Worm (Caenorhabditis elegans): ENCODE results near the gene F19C6.2.

F19C6.2 gene

ce11 chrX:9999599-10000201 is 1.0 kb upstream of the F19C6.2 start:
- TF ChIP-seq R02D3.7 (tag; optimal IDR thresholded peaks at IDR 0.05) (no peak), nhr-41 (GFP tag; IDR thresholded peaks at IDR 0.05) (no peak), zfp-2 (tag; optimal IDR thresholded peaks at IDR 0.05) (no peak), hif-1 (tag; optimal IDR thresholded peaks at IDR 0.05) (peak in 1 of 2 experiments; percentile 75), nhr-237 (tag; optimal IDR thresholded peaks at IDR 0.05) (no peak), zip-11 (GFP tag; IDR thresholded peaks at IDR 0.05) (no peak), duxl-1 (tag; optimal IDR thresholded peaks at IDR 0.05; ENCODE audit: poor library complexity) (no peak), gei-8 (GFP tag; optimal IDR thresholded peaks at IDR 0.05) (no peak), spr-1 (tag; optimal IDR thresholded peaks at IDR 0.05) (peak; percentile 11), T20F7.1 (GFP tag; optimal IDR thresholded peaks at IDR 0.05) (peak; percentile 57), T26A8.4 (GFP tag; IDR thresholded peaks at IDR 0.05) (peak; percentile 54; the same call in 1 of the 2 replicates), tag-97 (GFP tag; IDR thresholded peaks at IDR 0.05) (no peak), ceh-82 (tag; optimal IDR thresholded peaks at IDR 0.05) (no peak), ama-1 (optimal IDR thresholded peaks at IDR 0.05) (no peak), attf-4 (tag; optimal IDR thresholded peaks at IDR 0.05) (no peak), fkh-10 (GFP tag; optimal IDR thresholded peaks at IDR 0.05) (no peak), lim-7 (GFP tag; IDR thresholded peaks at IDR 0.05) (no peak), rbr-2 (tag; optimal IDR thresholded peaks at IDR 0.05) (peak; percentile 63), nhr-102 (tag; optimal IDR thresholded peaks at IDR 0.05) (no peak), saeg-2 (GFP tag; IDR thresholded peaks at IDR 0.05) (peak; percentile 59; the same call in 1 of the 2 replicates), aha-1 (tag) (peak; percentile 87), ceh-44 (GFP tag; IDR thresholded peaks at IDR 0.05) (no peak), lsy-2 (tag; optimal IDR thresholded peaks at IDR 0.05) (peak in 1 of 2 experiments; percentile 63), snpc-1.2 (GFP tag; IDR thresholded peaks at IDR 0.05) (no peak), dmd-6 (GFP tag; IDR thresholded peaks at IDR 0.05) (peak; percentile 70), hmg-1.1 (GFP tag; IDR thresholded peaks at IDR 0.05) (peak; percentile 87), set-16 (GFP tag; IDR thresholded peaks at IDR 0.05) (peak; percentile 100), cey-2 (tag; optimal IDR thresholded peaks at IDR 0.05; ENCODE audit: borderline replicate concordance, insufficient read depth) (no peak), lin-1 (GFP tag; IDR thresholded peaks at IDR 0.05) (peak; percentile 84; the same call in 1 of the 2 replicates), ceh-32 (tag; optimal IDR thresholded peaks at IDR 0.05; ENCODE audit: poor library complexity) (no peak), Y5F2A.4 (GFP tag; optimal IDR thresholded peaks at IDR 0.05) (peak; percentile 49), fos-1 (tag; optimal IDR thresholded peaks at IDR 0.05) (no peak), pqm-1 (tag; optimal IDR thresholded peaks at IDR 0.05) (no peak), zag-1 (tag; optimal IDR thresholded peaks at IDR 0.05) (no peak), daf-19 (GFP tag; conservative IDR thresholded peaks at IDR 0.05) (no peak), sdz-12 (GFP tag; optimal IDR thresholded peaks at IDR 0.05) (no peak), nhr-11 (tag; optimal IDR thresholded peaks at IDR 0.05) (no peak), nhr-10 (tag; optimal IDR thresholded peaks at IDR 0.05) (no peak), zip-2 (tag; optimal IDR thresholded peaks at IDR 0.05) (no peak), madf-5 (GFP tag; IDR thresholded peaks at IDR 0.05) (no peak), ZK337.2 (GFP tag; IDR thresholded peaks at IDR 0.05) (0 out of 2 replicates have a peak, but pooled peaks have one; percentile 10), pha-4 (GFP tag; IDR thresholded peaks at IDR 0.05) (peak; percentile 72; the same call in 1 of the 2 replicates), pha-4 (tag; optimal IDR thresholded peaks at IDR 0.05) (no peak), hlh-11 (tag; optimal IDR thresholded peaks at IDR 0.05) (peak; percentile 96), F37D6.2 (tag; optimal IDR thresholded peaks at IDR 0.05) (peak; percentile 63), ceh-28 (tag; optimal IDR thresholded peaks at IDR 0.05) (peak; percentile 68), daf-8 (GFP tag; IDR thresholded peaks at IDR 0.05) (no peak), dpl-1 (GFP tag; optimal IDR thresholded peaks at IDR 0.05) (peak; percentile 32), nhr-77 (tag; optimal IDR thresholded peaks at IDR 0.05) (peak; percentile 50), egl-27 (tag; optimal IDR thresholded peaks at IDR 0.05) (no peak), ztf-11 (tag; optimal IDR thresholded peaks at IDR 0.05) (no peak), nhr-28 (tag; optimal IDR thresholded peaks at IDR 0.05) (peak; percentile 70)

Measured in whole organism, L4 larva.